Worm (Caenorhabditis elegans): ENCODE data around the gene rde-11.

DNA sequence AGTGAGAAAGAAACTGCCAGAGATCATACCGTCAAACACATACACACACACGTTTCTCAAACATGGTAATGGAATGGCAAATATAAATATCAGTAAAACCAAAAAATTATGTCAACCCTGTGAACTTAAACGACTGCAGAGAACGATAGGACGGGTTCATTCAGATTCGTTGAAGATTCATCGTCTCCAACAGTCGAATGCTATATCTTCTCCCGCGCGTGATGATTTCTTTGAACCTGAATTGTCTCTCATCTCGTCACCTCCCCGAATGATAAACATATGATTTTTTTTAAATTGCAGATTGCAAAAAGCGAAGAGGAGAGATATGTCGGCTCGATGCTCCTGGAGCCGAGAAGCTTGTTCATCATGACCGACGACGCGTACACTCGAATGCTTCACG, 5.9 kb downstream of the rde-11 start:
- no peak for TF ChIP-seq nhr-237 (tag; optimal IDR thresholded peaks at IDR 0.05)
- TF ChIP-seq mdl-1 (tag; optimal IDR thresholded peaks at IDR 0.05): no peak
- TF ChIP-seq nhr-23 (tag; optimal IDR thresholded peaks at IDR 0.05): no peak
- no peak for TF ChIP-seq sem-4 (tag; optimal IDR thresholded peaks at IDR 0.05)
- no peak for TF ChIP-seq lin-39 (tag; optimal IDR thresholded peaks at IDR 0.05)
- TF ChIP-seq nhr-11 (tag; optimal IDR thresholded peaks at IDR 0.05): no peak
- TF ChIP-seq fos-1 (tag; optimal IDR thresholded peaks at IDR 0.05): peak; percentile 11
- TF ChIP-seq ceh-82 (tag; optimal IDR thresholded peaks at IDR 0.05): no peak
- TF ChIP-seq egl-27 (tag; optimal IDR thresholded peaks at IDR 0.05): no peak
- TF ChIP-seq ztf-1 (GFP tag; conservative IDR thresholded peaks at IDR 0.05): no peak
- TF ChIP-seq aly-2 (tag; optimal IDR thresholded peaks at IDR 0.05): no peak
- TF ChIP-seq snpc-4 (tag; optimal IDR thresholded peaks at IDR 0.05): no peak
- no peak for TF ChIP-seq unc-39 (tag; optimal IDR thresholded peaks at IDR 0.05)
- no peak for TF ChIP-seq mab-5 (tag; optimal IDR thresholded peaks at IDR 0.05)
